Worm (Caenorhabditis elegans): ENCODE measurements around the gene cutl-12.

DNA sequence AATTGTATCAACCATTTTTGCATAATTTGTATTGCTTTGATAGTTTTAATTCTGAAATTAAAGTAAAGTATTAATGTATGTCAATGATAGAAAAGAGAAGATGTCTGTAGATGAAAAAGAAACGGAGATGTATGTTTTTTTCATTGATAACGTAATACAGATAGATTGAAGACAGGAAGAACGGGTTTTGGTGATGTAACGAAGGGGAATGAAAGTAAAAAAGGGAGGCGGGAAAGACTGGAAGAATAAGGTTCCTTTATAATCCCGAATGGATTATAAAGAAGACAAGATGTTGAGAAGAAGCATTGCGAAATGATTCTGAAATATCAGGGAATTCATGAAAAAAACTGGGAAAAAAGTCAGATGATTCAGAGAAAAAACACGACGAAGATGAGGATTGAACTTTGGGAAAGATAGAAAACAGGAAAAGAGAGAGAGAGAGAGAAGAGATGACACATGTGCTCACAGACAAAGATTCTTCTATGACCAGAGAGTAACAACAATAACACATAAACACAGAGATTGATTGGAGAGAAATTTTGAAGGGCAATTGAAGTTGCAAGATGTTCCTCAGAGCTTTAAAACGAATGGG, 49.2 kb downstream of the cutl-12 start, which contains the start of gene F54C9.11:
- no peak for TF ChIP-seq nhr-90 (tag; optimal IDR thresholded peaks at IDR 0.05)
- no peak for TF ChIP-seq unc-62 (GFP tag; optimal IDR thresholded peaks at IDR 0.05)
- TF ChIP-seq lin-40 (tag; optimal IDR thresholded peaks at IDR 0.05) = no peak
- TF ChIP-seq nfyb-1 (GFP tag; IDR thresholded peaks at IDR 0.05) = no peak
- TF ChIP-seq rpc-1 (optimal IDR thresholded peaks at IDR 0.05) = no peak
- TF ChIP-seq rpc-1 (tag; optimal IDR thresholded peaks at IDR 0.05) = no peak
- no peak for TF ChIP-seq ets-4 (GFP tag; optimal IDR thresholded peaks at IDR 0.05)

Measured in whole organism, young adult.